Fruit fly (Drosophila melanogaster) whole organism, prepupa: ENCODE data around the gene robl62A.

ENCODE experiments used
- CG10631 ChIP-seq: fragments of 200-800 bp; sonication (Bioruptor generic); optimal IDR thresholded peaks from 2 replicates; lab custom pipeline; 2016; ENCODE audit warnings: missing biosample characterization, missing genetic modification characterization
- CG11294 ChIP-seq: fragments of 200-800 bp; sonication (Bioruptor generic); IDR thresholded peaks from 2 replicates; pipeline ENCODE4 v1.3.6; 2022; ENCODE audit warnings: missing biosample characterization, missing genetic modification characterization
- CG11902 ChIP-seq: fragments of 200-800 bp; sonication (Bioruptor generic); optimal IDR thresholded peaks from 3 replicates; lab custom pipeline; 2016; ENCODE audit warnings: missing biosample characterization, missing genetic modification characterization
- CG15336 ChIP-seq: fragments of 200-800 bp; sonication (Bioruptor generic); IDR thresholded peaks from 2 replicates; pipeline ENCODE4 v1.3.6; 2022; ENCODE audit warnings: missing biosample characterization, missing genetic modification characterization
- CG16779 ChIP-seq: fragments of 200-800 bp; sonication (Bioruptor generic); optimal IDR thresholded peaks from 3 replicates; lab custom pipeline; 2017; ENCODE audit warnings: missing biosample characterization, mild to moderate bottlenecking, missing genetic modification characterization
- CG3032 ChIP-seq: fragments of 200-800 bp; optimal IDR thresholded peaks from 2 replicates; lab custom pipeline; 2019; ENCODE audit warnings: missing biosample characterization, mild to moderate bottlenecking, missing genetic modification characterization, moderate library complexity
- CG31627 ChIP-seq: fragments of 200-800 bp; sonication (Bioruptor generic); optimal IDR thresholded peaks from 3 replicates; lab custom pipeline; 2016; ENCODE audit warnings: missing biosample characterization, missing genetic modification characterization
- CG32006 ChIP-seq: fragments of 200-800 bp; sonication (Bioruptor generic); optimal IDR thresholded peaks from 3 replicates; lab custom pipeline; 2017; ENCODE audit warnings: missing biosample characterization, mild to moderate bottlenecking, missing genetic modification characterization
- CG34406 ChIP-seq: fragments of 200-800 bp; sonication (Bioruptor generic); optimal IDR thresholded peaks from 3 replicates; lab custom pipeline; 2016; ENCODE audit warnings: missing biosample characterization, missing genetic modification characterization
- CG4318 ChIP-seq: fragments of 200-800 bp; sonication (Bioruptor generic); optimal IDR thresholded peaks from 3 replicates; lab custom pipeline; 2017; ENCODE audit warnings: missing biosample characterization, mild to moderate bottlenecking, missing genetic modification characterization
- CG6163 ChIP-seq: fragments of 200-800 bp; sonication (Bioruptor generic); IDR thresholded peaks from 3 replicates; pipeline ENCODE4 v1.3.6; 2022; ENCODE audit warnings: missing biosample characterization, missing genetic modification characterization
- CG6276 ChIP-seq: fragments of 200-800 bp; sonication (Bioruptor generic); optimal IDR thresholded peaks from 2 replicates; lab custom pipeline; 2017; ENCODE audit warnings: missing biosample characterization, mild to moderate bottlenecking, missing genetic modification characterization
- CG6792 ChIP-seq: fragments of 200-800 bp; sonication (Bioruptor generic); optimal IDR thresholded peaks from 3 replicates; lab custom pipeline; 2016; ENCODE audit warnings: missing biosample characterization, missing genetic modification characterization
- CG6808 ChIP-seq: fragments of 200-800 bp; sonication (Bioruptor generic); optimal IDR thresholded peaks from 3 replicates; lab custom pipeline; 2017; ENCODE audit warnings: missing biosample characterization, missing genetic modification characterization, mild to moderate bottlenecking, moderate library complexity, missing genetic modification reagents
- CG6854 ChIP-seq: fragments of 200-800 bp; sonication (Bioruptor generic); optimal IDR thresholded peaks from 2 replicates; lab custom pipeline; 2017; ENCODE audit warnings: missing biosample characterization, mild to moderate bottlenecking, missing genetic modification characterization
- CG7368 ChIP-seq: fragments of 200-800 bp; sonication (Bioruptor generic); optimal IDR thresholded peaks from 3 replicates; lab custom pipeline; 2016; ENCODE audit warnings: missing biosample characterization, missing genetic modification characterization
- CG8119 ChIP-seq: fragments of 200-800 bp; sonication (Bioruptor generic); IDR thresholded peaks from 3 replicates; pipeline ENCODE4 v1.3.6; 2022; ENCODE audit warnings: missing biosample characterization, missing genetic modification characterization
- CG8319 ChIP-seq: fragments of 200-800 bp; sonication (Bioruptor generic); optimal IDR thresholded peaks from 3 replicates; lab custom pipeline; 2016; ENCODE audit warnings: missing biosample characterization, missing genetic modification characterization
- CG8632 ChIP-seq: fragments of 200-800 bp; sonication (Bioruptor generic); optimal IDR thresholded peaks from 3 replicates; lab custom pipeline; 2016; ENCODE audit warnings: missing biosample characterization, missing genetic modification characterization
- Eip75B ChIP-seq: fragments of 200-800 bp; sonication (Bioruptor generic); optimal IDR thresholded peaks from 3 replicates; lab custom pipeline; 2016; ENCODE audit warnings: missing biosample characterization, missing genetic modification characterization
- Eip93F ChIP-seq: fragments of 200-800 bp; sonication (Bioruptor generic); optimal IDR thresholded peaks from 2 replicates; lab custom pipeline; 2016; ENCODE audit warnings: missing biosample characterization, mild to moderate bottlenecking, missing genetic modification characterization
- Ets21C ChIP-seq: fragments of 200-800 bp; sonication (Bioruptor generic); optimal IDR thresholded peaks from 3 replicates; lab custom pipeline; 2016; ENCODE audit warnings: missing biosample characterization, missing genetic modification characterization
- Ets96B ChIP-seq: fragments of 200-800 bp; optimal IDR thresholded peaks from 2 replicates; lab custom pipeline; 2019; ENCODE audit warnings: missing biosample characterization, mild to moderate bottlenecking, missing genetic modification characterization, moderate library complexity
- Gug ChIP-seq: fragments of 200-800 bp; sonication (Bioruptor generic); IDR thresholded peaks from 2 replicates; pipeline ENCODE4 v1.3.6; 2022; ENCODE audit warnings: missing biosample characterization, missing genetic modification characterization
- Hr38 ChIP-seq: sonication (Bioruptor generic); optimal IDR thresholded peaks from 2 replicates; lab custom pipeline; 2016; ENCODE audit warnings: missing biosample characterization, missing genetic modification characterization
- Hr39 ChIP-seq: fragments of 200-800 bp; sonication (Bioruptor generic); optimal IDR thresholded peaks from 2 replicates; lab custom pipeline; 2016; ENCODE audit warnings: missing biosample characterization, missing genetic modification characterization
- Met ChIP-seq: fragments of 200-800 bp; sonication (Bioruptor generic); optimal IDR thresholded peaks from 3 replicates; lab custom pipeline; 2016; ENCODE audit warnings: missing biosample characterization, missing genetic modification characterization
- OdsH ChIP-seq: fragments of 200-800 bp; sonication (Bioruptor generic); optimal IDR thresholded peaks from 3 replicates; lab custom pipeline; 2016; ENCODE audit warnings: missing biosample characterization, missing genetic modification characterization
- Smox ChIP-seq: fragments of 200-800 bp; sonication (Bioruptor generic); optimal IDR thresholded peaks from 3 replicates; lab custom pipeline; 2016; ENCODE audit warnings: missing biosample characterization, missing genetic modification characterization
- Sox102F ChIP-seq: fragments of 200-800 bp; sonication (Bioruptor generic); optimal IDR thresholded peaks from 2 replicates; lab custom pipeline; 2016; ENCODE audit warnings: missing biosample characterization, mild to moderate bottlenecking, missing genetic modification characterization
- Sox14 ChIP-seq: fragments of 200-800 bp; sonication (Bioruptor generic); optimal IDR thresholded peaks from 3 replicates; lab custom pipeline; 2016; ENCODE audit warnings: missing biosample characterization, missing genetic modification characterization
- Sox15 ChIP-seq: fragments of 200-800 bp; sonication (Bioruptor generic); optimal IDR thresholded peaks from 3 replicates; lab custom pipeline; 2016; ENCODE audit warnings: missing biosample characterization, missing genetic modification characterization
- achi ChIP-seq: fragments of 200-800 bp; sonication (Bioruptor generic); optimal IDR thresholded peaks from 3 replicates; lab custom pipeline; 2016; ENCODE audit warnings: missing biosample characterization, missing genetic modification characterization
- acj6 ChIP-seq: fragments of 200-800 bp; sonication (Bioruptor generic); optimal IDR thresholded peaks from 3 replicates; lab custom pipeline; 2016; ENCODE audit warnings: missing biosample characterization, missing genetic modification characterization
- cyc ChIP-seq: fragments of 200-800 bp; sonication (Bioruptor generic); optimal IDR thresholded peaks from 3 replicates; lab custom pipeline; 2016; ENCODE audit warnings: missing biosample characterization, missing genetic modification characterization
- eg ChIP-seq: fragments of 200-800 bp; sonication (Bioruptor generic); IDR thresholded peaks from 3 replicates; pipeline ENCODE4 v1.3.6; 2022; ENCODE audit warnings: missing biosample characterization, missing genetic modification characterization
- esn ChIP-seq: fragments of 200-800 bp; sonication (Bioruptor generic); optimal IDR thresholded peaks from 2 replicates; lab custom pipeline; 2016; ENCODE audit warnings: missing biosample characterization, mild to moderate bottlenecking, missing genetic modification characterization, moderate library complexity
- fd59A ChIP-seq: fragments of 200-800 bp; sonication (Bioruptor generic); optimal IDR thresholded peaks from 2 replicates; lab custom pipeline; 2017; ENCODE audit warnings: missing biosample characterization, mild to moderate bottlenecking, missing genetic modification characterization, missing genetic modification reagents
- fd85E ChIP-seq: fragments of 200-800 bp; sonication (Bioruptor generic); optimal IDR thresholded peaks from 3 replicates; lab custom pipeline; 2016; ENCODE audit warnings: missing biosample characterization, missing genetic modification characterization
- fkh ChIP-seq: fragments of 200-800 bp; sonication (Bioruptor generic); optimal IDR thresholded peaks from 3 replicates; lab custom pipeline; 2017; ENCODE audit warnings: missing biosample characterization, mild to moderate bottlenecking, missing genetic modification characterization, moderate library complexity
- lz ChIP-seq: fragments of 200-800 bp; sonication (Bioruptor generic); optimal IDR thresholded peaks from 3 replicates; lab custom pipeline; 2016; ENCODE audit warnings: missing biosample characterization, missing genetic modification characterization
- ss ChIP-seq, 2 experiments: fragments of 200-800 bp; sonication (Bioruptor generic); optimal IDR thresholded peaks; 2 replicates in 1 of 2; 3 replicates in 1 of 2; lab custom pipeline; 2017 to 2018; ENCODE audit warnings: mild to moderate bottlenecking in 2 of 2, missing biosample characterization in 2 of 2, missing genetic modification characterization in 2 of 2, moderate library complexity in 1 of 2
- svp ChIP-seq: fragments of 200-800 bp; sonication (Bioruptor generic); peaks from one replicate; lab custom pipeline; 2016; ENCODE audit warnings: missing biosample characterization, missing genetic modification characterization
- topi ChIP-seq: fragments of 200-800 bp; sonication (Bioruptor generic); optimal IDR thresholded peaks from 3 replicates; lab custom pipeline; 2016; ENCODE audit warnings: missing biosample characterization, missing genetic modification characterization
- vri ChIP-seq: fragments of 200-800 bp; sonication (Bioruptor generic); optimal IDR thresholded peaks from 3 replicates; lab custom pipeline; 2016; ENCODE audit warnings: missing biosample characterization, mild to moderate bottlenecking, missing genetic modification characterization

Gene robl62A

DNA sequence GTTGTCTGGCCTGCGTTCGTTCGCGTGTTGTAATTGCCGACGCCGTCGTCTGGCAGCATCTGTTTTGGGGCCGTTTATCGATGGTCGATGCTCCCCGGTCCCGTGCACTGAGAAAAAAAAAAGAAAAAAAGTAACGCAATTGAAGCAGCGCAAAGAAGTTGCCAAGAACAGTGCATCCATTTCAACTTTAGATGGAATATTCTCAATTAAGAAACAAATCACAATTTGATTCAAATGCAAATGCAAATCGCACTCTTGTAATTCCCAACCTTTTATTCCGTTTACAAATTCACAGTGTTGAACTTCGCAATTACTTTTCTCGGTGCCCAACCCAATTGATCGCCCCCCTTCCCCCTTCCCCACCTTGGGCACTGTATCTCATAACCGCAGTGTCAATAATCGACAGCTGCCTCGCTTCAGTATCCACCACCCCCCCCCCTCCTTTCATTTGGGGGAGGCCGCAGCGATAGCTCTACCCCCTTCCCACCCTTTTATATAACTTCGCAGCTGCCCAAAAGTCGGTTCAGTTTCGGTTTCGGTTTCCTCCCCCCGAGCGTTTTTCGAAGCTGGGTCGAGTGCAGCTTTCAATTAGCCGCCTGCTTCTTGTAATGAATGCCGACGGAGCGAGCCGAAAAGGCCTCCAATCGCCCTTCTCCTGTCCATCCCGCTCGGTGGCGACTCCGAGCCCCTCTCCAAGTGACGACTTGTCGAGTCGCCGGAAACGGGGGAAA lies 19.3 kb upstream of the robl62A start (continued):
- peak; percentile 48 for TF ChIP-seq CG8319 (GFP tag; lab: Kevin White, UChicago)
- TF ChIP-seq topi, result peak; percentile 64
- peak; percentile 49 for TF ChIP-seq Eip75B (GFP tag; lab: Kevin White, UChicago)
- no peak for TF ChIP-seq CG6854 (GFP tag; lab: Kevin White, UChicago)
- peak; percentile 21 for TF ChIP-seq achi (GFP tag; lab: Kevin White, UChicago)
- TF ChIP-seq CG11294 (GFP tag; lab: Robert Waterston, UW), result no peak
- peak; percentile 65 for TF ChIP-seq Smox (GFP tag; lab: Kevin White, UChicago)
- peak; percentile 43 for TF ChIP-seq Ets21C (GFP tag; lab: Kevin White, UChicago)
- peak; percentile 66 for TF ChIP-seq esn (GFP tag; lab: Kevin White, UChicago)
- peak; percentile 62 for TF ChIP-seq CG11902 (GFP tag; lab: Kevin White, UChicago)
- no peak for TF ChIP-seq CG6276 (GFP tag; lab: Kevin White, UChicago)
- peak; percentile 34 for TF ChIP-seq vri (GFP tag; lab: Kevin White, UChicago)

DNA sequence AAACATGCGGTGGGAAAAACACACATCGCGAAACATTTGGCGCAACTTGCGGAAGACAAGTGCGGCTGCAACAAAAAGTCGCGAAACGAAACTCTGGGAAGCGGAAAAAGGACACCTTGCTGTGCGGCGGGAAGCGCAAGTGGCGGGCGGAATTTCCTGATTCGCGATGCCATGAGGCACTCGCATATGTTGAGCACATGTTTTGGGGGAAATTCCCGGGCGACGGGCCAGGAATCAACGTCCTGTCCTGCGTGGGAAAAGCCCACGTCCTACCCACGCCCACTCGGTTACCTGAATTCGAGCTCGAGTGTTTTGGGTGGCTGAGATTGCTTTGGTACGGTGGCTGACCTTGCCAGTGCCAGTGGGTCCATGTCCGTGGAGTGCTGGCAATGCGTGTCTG lies 15.6 kb upstream of the robl62A start:
- TF ChIP-seq OdsH (GFP tag; lab: Kevin White, UChicago), result no peak
- TF ChIP-seq Sox15 (GFP tag; lab: Kevin White, UChicago), result no peak
- no peak for TF ChIP-seq Ets21C (GFP tag; lab: Kevin White, UChicago)

- peak; percentile 27 for TF ChIP-seq CG16779 (tag; lab: Kevin White, UChicago)
- no peak for TF ChIP-seq Gug (GFP tag; lab: Robert Waterston, UW)
- no peak for TF ChIP-seq Smox (GFP tag; lab: Kevin White, UChicago)
- peak; percentile 7 for TF ChIP-seq lz
- no peak for TF ChIP-seq svp (GFP tag; lab: Kevin White, UChicago)
- TF ChIP-seq eg (GFP tag; lab: Robert Waterston, UW), result peak; percentile 71; the same call in 2 of the 3 replicates
- no peak for TF ChIP-seq acj6 (GFP tag; lab: Kevin White, UChicago)
- no peak for TF ChIP-seq CG6792 (GFP tag; lab: Kevin White, UChicago)
- peak; percentile 14 for TF ChIP-seq CG3032 (tag; lab: Kevin White, UChicago)
- TF ChIP-seq topi, result no peak
- no peak for TF ChIP-seq CG6276 (GFP tag; lab: Kevin White, UChicago)
- no peak for TF ChIP-seq Sox102F
- TF ChIP-seq CG10631 (GFP tag; lab: Kevin White, UChicago), result no peak
- TF ChIP-seq Eip93F (GFP tag; lab: Kevin White, UChicago), result no peak
- TF ChIP-seq vri (GFP tag; lab: Kevin White, UChicago), result no peak
- no peak for TF ChIP-seq Sox15 (GFP tag; lab: Kevin White, UChicago)
- TF ChIP-seq Hr39, result no peak
- peak; percentile 10 for TF ChIP-seq esn (GFP tag; lab: Kevin White, UChicago)
- TF ChIP-seq cyc (GFP tag; lab: Kevin White, UChicago), result no peak
- TF ChIP-seq achi (GFP tag; lab: Kevin White, UChicago), result no peak
- peak; percentile 59 to 74 for TF ChIP-seq ss (GFP tag; optimal IDR thresholded peaks at IDR 0.05; lab: Kevin White, UChicago)
- TF ChIP-seq CG15336, result peak; percentile 60
- no peak for TF ChIP-seq CG8632 (GFP tag; lab: Kevin White, UChicago)
- TF ChIP-seq CG4318 (GFP tag; lab: Kevin White, UChicago), result no peak
- TF ChIP-seq CG34406 (GFP tag; lab: Kevin White, UChicago), result no peak
- TF ChIP-seq CG32006 (GFP tag; lab: Kevin White, UChicago), result peak; percentile 11
- TF ChIP-seq fd85E (GFP tag; lab: Kevin White, UChicago), result no peak
- no peak for TF ChIP-seq Ets96B (tag; lab: Kevin White, UChicago)
- TF ChIP-seq OdsH (GFP tag; lab: Kevin White, UChicago), result no peak
- peak; percentile 29 for TF ChIP-seq Sox14 (GFP tag; lab: Kevin White, UChicago)
- TF ChIP-seq Hr38 (GFP tag; lab: Kevin White, UChicago), result no peak
- no peak for TF ChIP-seq CG8119 (GFP tag; lab: Robert Waterston, UW)
- no peak for TF ChIP-seq CG6808 (GFP tag; lab: Kevin White, UChicago)
- no peak for TF ChIP-seq Met (GFP tag; lab: Kevin White, UChicago)
- TF ChIP-seq Ets21C (GFP tag; lab: Kevin White, UChicago), result no peak
- no peak for TF ChIP-seq fd59A (GFP tag; lab: Kevin White, UChicago)
- TF ChIP-seq CG6163 (GFP tag; lab: Robert Waterston, UW), result peak; percentile 67; the same call in 1 of the 3 replicates
- TF ChIP-seq Eip75B (GFP tag; lab: Kevin White, UChicago), result no peak
- TF ChIP-seq CG11902 (GFP tag; lab: Kevin White, UChicago), result no peak
- no peak for TF ChIP-seq CG31627 (GFP tag; lab: Kevin White, UChicago)
- TF ChIP-seq fkh, result no peak
- TF ChIP-seq CG6854 (GFP tag; lab: Kevin White, UChicago), result peak; percentile 69
- no peak for TF ChIP-seq CG7368 (GFP tag; lab: Kevin White, UChicago)
Observed at dm6 chr3L:1463547-1463946, 13.9 kb upstream of the robl62A start, which contains the start of gene rho. Gene rho, plus strand, starts transcription at chr3L:1463811.
